Worm (Caenorhabditis elegans): Measurements from ENCODE around the gene T28D6.6.

DNA sequence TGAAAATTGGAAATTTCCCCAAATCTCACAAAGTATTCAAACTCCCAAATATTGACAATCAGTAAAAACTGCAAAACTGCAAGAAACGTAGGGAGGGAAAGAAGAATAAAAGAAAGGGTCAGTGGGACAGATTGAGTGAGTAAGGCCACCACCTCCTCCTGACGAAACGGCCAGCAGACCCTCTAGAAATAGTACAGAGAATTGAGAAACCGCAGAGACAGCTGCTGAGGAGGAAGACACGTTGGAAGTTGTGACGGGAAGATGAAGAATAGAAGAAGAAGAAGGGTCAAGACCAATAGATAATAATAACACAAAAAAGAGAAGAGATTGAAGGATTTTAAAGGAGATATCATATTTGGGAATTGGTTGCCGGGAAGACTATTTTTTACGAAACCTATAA lies 37.6 kb upstream of the T28D6.6 start:
- no peak for TF ChIP-seq ceh-13 (GFP tag; optimal IDR thresholded peaks at IDR 0.05)
- no peak for TF ChIP-seq aly-1 (tag; optimal IDR thresholded peaks at IDR 0.05)
- no peak for TF ChIP-seq sea-1 (GFP tag; conservative IDR thresholded peaks at IDR 0.05)

Measured in whole organism, early embryonic.